Worm (Caenorhabditis elegans) whole organism, L4 larva: ENCODE results near the gene R12C12.10.

Experiments used
- D1046.2 ChIP-seq: fragments of 200-800 bp; sonication (Bioruptor generic); IDR thresholded peaks from 2 replicates; pipeline ENCODE4 v1.3.6; 2022; ENCODE audit warnings: missing genetic modification characterization, missing compliant biosample characterization
- F10B5.3 ChIP-seq: sonication (generic microtip); optimal IDR thresholded peaks from 2 replicates; lab custom pipeline; 2016; ENCODE audit warnings: mild to moderate bottlenecking, missing genetic modification characterization, missing compliant biosample characterization
- F26F4.8 ChIP-seq: fragments of 200-800 bp; sonication (Bioruptor generic); conservative IDR thresholded peaks from 2 replicates; pipeline ENCODE4 v1.3.6; 2022; ENCODE audit warnings: missing genetic modification characterization, missing compliant biosample characterization
- F44E2.7 ChIP-seq: fragments of 200-800 bp; sonication (Bioruptor generic); IDR thresholded peaks from 2 replicates; pipeline ENCODE4 v2.1.2; 2022; ENCODE audit warnings: missing genetic modification characterization, missing compliant biosample characterization
- R02D3.7 ChIP-seq: fragments of 150-350 bp; sonication (generic microtip); optimal IDR thresholded peaks from 3 replicates; lab custom pipeline; 2014; ENCODE audit warnings: missing biosample characterization, missing genetic modification characterization
- T20F7.1 ChIP-seq: fragments of 200-800 bp; sonication (Bioruptor generic); optimal IDR thresholded peaks from 2 replicates; lab custom pipeline; 2018; ENCODE audit warnings: mild to moderate bottlenecking, missing genetic modification characterization, missing compliant biosample characterization
- Y105C5A.15 ChIP-seq: fragments of 200-800 bp; sonication (Bioruptor generic); IDR thresholded peaks from 2 replicates; pipeline ENCODE4 v1.3.6; 2022; ENCODE audit warnings: missing genetic modification characterization, missing compliant biosample characterization
- Y5F2A.4 ChIP-seq: fragments of 200-800 bp; sonication (Bioruptor generic); optimal IDR thresholded peaks from 2 replicates; lab custom pipeline; 2018; ENCODE audit warnings: mild to moderate bottlenecking, missing genetic modification characterization, missing compliant biosample characterization
- Y75B8A.6 ChIP-seq: fragments of 200-800 bp; sonication (Bioruptor generic); IDR thresholded peaks from 2 replicates; pipeline ENCODE4 v1.3.6; 2022; ENCODE audit warnings: missing genetic modification reagents, missing genetic modification characterization, missing compliant biosample characterization
- ZK337.2 ChIP-seq: fragments of 200-800 bp; sonication (Bioruptor generic); IDR thresholded peaks from 2 replicates; pipeline ENCODE4 v1.3.6; 2022; ENCODE audit warnings: missing genetic modification reagents, missing genetic modification characterization, missing compliant biosample characterization
- ZK546.5 ChIP-seq, 2 experiments: sonication (generic microtip); optimal IDR thresholded peaks; 2 replicates each; lab custom pipeline; 2017; ENCODE audit warnings: missing biosample characterization in 2 of 2, missing genetic modification characterization in 2 of 2
- aha-1 ChIP-seq: fragments of 150-350 bp; peaks from one replicate; lab custom pipeline; 2014; ENCODE audit warnings: missing biosample characterization, missing genetic modification characterization
- ceh-28 ChIP-seq: fragments of 150-350 bp; optimal IDR thresholded peaks from 2 replicates; lab custom pipeline; 2014; ENCODE audit warnings: missing biosample characterization, missing genetic modification reagents, missing genetic modification characterization
- ceh-62 ChIP-seq: sonication (generic microtip); optimal IDR thresholded peaks from 2 replicates; lab custom pipeline; 2017; ENCODE audit warnings: missing biosample characterization, missing genetic modification characterization
- ces-1 ChIP-seq: fragments of 150-350 bp; sonication (generic microtip); optimal IDR thresholded peaks from 4 replicates; lab custom pipeline; 2014; ENCODE audit warnings: missing biosample characterization, missing genetic modification reagents, missing genetic modification characterization
- cey-2 ChIP-seq: sonication (generic microtip); optimal IDR thresholded peaks from 3 replicates; lab custom pipeline; 2017; ENCODE audit warnings: missing genetic modification characterization, mild to moderate bottlenecking, missing compliant biosample characterization, antibody characterized with exemption, borderline replicate concordance; ENCODE audit not compliant: insufficient read depth
- ctbp-1 ChIP-seq: fragments of 200-800 bp; sonication (Bioruptor generic); IDR thresholded peaks from 2 replicates; pipeline ENCODE4 v1.3.6; 2022; ENCODE audit warnings: missing genetic modification reagents, missing genetic modification characterization, missing compliant biosample characterization
- daf-8 ChIP-seq: fragments of 200-800 bp; sonication (Bioruptor generic); IDR thresholded peaks from 2 replicates; pipeline ENCODE4 v1.3.6; 2022; ENCODE audit warnings: missing genetic modification characterization, missing compliant biosample characterization
- dmd-6 ChIP-seq: fragments of 200-800 bp; sonication (Bioruptor generic); IDR thresholded peaks from 2 replicates; pipeline ENCODE4 v1.3.6; 2022; ENCODE audit warnings: missing genetic modification reagents, missing genetic modification characterization, missing compliant biosample characterization
- dpl-1 ChIP-seq: fragments of 150-350 bp; optimal IDR thresholded peaks from 2 replicates; lab custom pipeline; 2014; ENCODE audit warnings: missing biosample characterization, missing genetic modification reagents, missing genetic modification characterization
- duxl-1 ChIP-seq: sonication (generic microtip); optimal IDR thresholded peaks from 2 replicates; lab custom pipeline; 2016; ENCODE audit warnings: mild to moderate bottlenecking, missing genetic modification characterization, moderate library complexity, missing compliant biosample characterization; ENCODE audit not compliant: poor library complexity
- gei-8 ChIP-seq: fragments of 200-800 bp; sonication (Bioruptor generic); optimal IDR thresholded peaks from 2 replicates; lab custom pipeline; 2018; ENCODE audit warnings: mild to moderate bottlenecking, missing genetic modification characterization, missing compliant biosample characterization
- hif-1 ChIP-seq, 2 experiments: sonication (generic microtip); optimal IDR thresholded peaks; 2 replicates each; lab custom pipeline; 2016 to 2017; ENCODE audit warnings: missing compliant biosample characterization in 2 of 2, missing genetic modification characterization in 2 of 2, missing genetic modification reagents in 2 of 2, missing genotype in 2 of 2, mild to moderate bottlenecking in 1 of 2
- lim-7 ChIP-seq: fragments of 200-800 bp; sonication (Bioruptor generic); IDR thresholded peaks from 2 replicates; pipeline ENCODE4 v1.3.6; 2022; ENCODE audit warnings: missing genetic modification characterization, missing compliant biosample characterization
- lin-13 ChIP-seq: fragments of 150-350 bp; optimal IDR thresholded peaks from 2 replicates; lab custom pipeline; 2014; ENCODE audit warnings: missing biosample characterization, missing genetic modification reagents, missing genetic modification characterization
- lin-15B ChIP-seq: fragments of 150-350 bp; sonication (generic microtip); optimal IDR thresholded peaks from 3 replicates; lab custom pipeline; 2014; ENCODE audit warnings: missing biosample characterization, missing genetic modification characterization
- lin-38 ChIP-seq: fragments of 200-800 bp; sonication (Bioruptor generic); IDR thresholded peaks from 2 replicates; pipeline ENCODE4 v1.3.6; 2022; ENCODE audit warnings: missing genetic modification reagents, missing genetic modification characterization, missing compliant biosample characterization
- mdt-29 ChIP-seq: fragments of 200-800 bp; sonication (Bioruptor generic); IDR thresholded peaks from 2 replicates; pipeline ENCODE4 v1.3.6; 2022; ENCODE audit warnings: missing genetic modification reagents, missing genetic modification characterization, missing compliant biosample characterization
- mes-2 ChIP-seq: sonication (generic microtip); optimal IDR thresholded peaks from 2 replicates; lab custom pipeline; 2016; ENCODE audit warnings: missing genotype, mild to moderate bottlenecking, missing genetic modification characterization, missing compliant biosample characterization; ENCODE audit not compliant: poor library complexity, severe bottlenecking
- mxl-3 ChIP-seq: fragments of 200-800 bp; sonication (Bioruptor generic); optimal IDR thresholded peaks from 2 replicates; lab custom pipeline; 2018; ENCODE audit warnings: mild to moderate bottlenecking, missing genetic modification characterization, missing compliant biosample characterization
- nhr-10 ChIP-seq: fragments of 150-350 bp; optimal IDR thresholded peaks from 2 replicates; lab custom pipeline; 2014; ENCODE audit warnings: missing biosample characterization, missing genetic modification characterization
- nhr-102 ChIP-seq: sonication (generic microtip); optimal IDR thresholded peaks from 2 replicates; lab custom pipeline; 2016; ENCODE audit warnings: mild to moderate bottlenecking, missing genetic modification characterization, moderate library complexity, missing compliant biosample characterization
- nhr-41 ChIP-seq: fragments of 200-800 bp; sonication (Bioruptor generic); IDR thresholded peaks from 2 replicates; pipeline ENCODE4 v1.3.6; 2022; ENCODE audit warnings: missing genetic modification reagents, missing genetic modification characterization, missing compliant biosample characterization
- nhr-48 ChIP-seq: sonication (generic microtip); optimal IDR thresholded peaks from 2 replicates; lab custom pipeline; 2016; ENCODE audit warnings: mild to moderate bottlenecking, missing genetic modification characterization, missing compliant biosample characterization
- nhr-6 ChIP-seq: fragments of 150-350 bp; optimal IDR thresholded peaks from 2 replicates; lab custom pipeline; 2014; ENCODE audit warnings: missing biosample characterization, missing genetic modification characterization
- rbr-2 ChIP-seq: sonication (generic microtip); optimal IDR thresholded peaks from 2 replicates; lab custom pipeline; 2016; ENCODE audit warnings: missing genotype, missing genetic modification characterization, missing compliant biosample characterization
- sdz-12 ChIP-seq: fragments of 200-800 bp; sonication (Bioruptor generic); optimal IDR thresholded peaks from 2 replicates; lab custom pipeline; 2018; ENCODE audit warnings: mild to moderate bottlenecking, missing genetic modification characterization, missing compliant biosample characterization
- skn-1 ChIP-seq: fragments of 150-350 bp; optimal IDR thresholded peaks from 2 replicates; lab custom pipeline; 2014; ENCODE audit warnings: missing biosample characterization, missing genetic modification characterization
- snpc-4 ChIP-seq: fragments of 150-350 bp; optimal IDR thresholded peaks from 2 replicates; lab custom pipeline; 2014; ENCODE audit warnings: missing biosample characterization, missing genetic modification characterization
- spr-1 ChIP-seq: sonication (generic microtip); optimal IDR thresholded peaks from 2 replicates; lab custom pipeline; 2016; ENCODE audit warnings: mild to moderate bottlenecking, missing genetic modification characterization, missing compliant biosample characterization
- unc-62 ChIP-seq, 3 experiments: fragments of 150-350 bp in 1 of 3; sonication (generic microtip); optimal IDR thresholded peaks in 2 of 3; peaks in 1 of 3; 1 replicate in 1 of 3; 2 replicates in 2 of 3; lab custom pipeline; 2014 to 2017; ENCODE audit warnings: missing biosample characterization in 3 of 3, missing genetic modification characterization in 3 of 3, missing genetic modification reagents in 3 of 3, missing genotype in 1 of 3
- vab-7 ChIP-seq: fragments of 200-800 bp; sonication (Bioruptor generic); IDR thresholded peaks from 2 replicates; pipeline ENCODE4 v1.3.6; 2022; ENCODE audit warnings: missing genetic modification reagents, missing genetic modification characterization, missing compliant biosample characterization
- zag-1 ChIP-seq: fragments of 150-350 bp; optimal IDR thresholded peaks from 2 replicates; lab custom pipeline; 2014; ENCODE audit warnings: missing biosample characterization, missing genetic modification characterization
- zfp-3 ChIP-seq: fragments of 200-800 bp; sonication (Bioruptor generic); conservative IDR thresholded peaks from 2 replicates; pipeline ENCODE4 v1.3.6; 2022; ENCODE audit warnings: missing genetic modification reagents, missing genetic modification characterization, missing compliant biosample characterization
- zip-2 ChIP-seq: fragments of 150-350 bp; optimal IDR thresholded peaks from 2 replicates; lab custom pipeline; 2014; ENCODE audit warnings: missing biosample characterization, missing genetic modification characterization
- ztf-11 ChIP-seq: fragments of 150-350 bp; optimal IDR thresholded peaks from 2 replicates; lab custom pipeline; 2014; ENCODE audit warnings: missing biosample characterization, missing genetic modification characterization
- ztf-7 ChIP-seq: fragments of 150-350 bp; optimal IDR thresholded peaks from 2 replicates; lab custom pipeline; 2014; ENCODE audit warnings: missing biosample characterization, missing genetic modification characterization

The R12C12.10 gene

DNA sequence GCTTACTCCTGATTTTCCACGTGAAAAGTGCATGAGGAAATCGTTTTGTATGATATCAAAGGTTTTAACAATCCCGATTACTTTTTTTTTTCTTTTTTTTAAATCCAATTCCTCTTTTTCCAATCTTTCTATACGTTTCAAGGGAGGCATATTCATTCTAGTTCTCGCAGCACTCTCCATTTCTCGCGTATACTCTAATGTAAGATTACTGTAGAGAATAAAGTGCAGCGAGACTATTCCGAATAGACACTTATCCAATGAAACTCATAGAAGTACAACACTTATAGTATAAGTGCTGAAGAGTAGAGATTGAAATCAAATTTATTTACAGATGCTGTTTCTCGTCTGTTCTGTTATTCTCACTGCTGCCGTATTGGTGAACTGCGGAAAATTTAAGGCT is 34.5 kb upstream of the R12C12.10 start, which contains the start of gene H12I13.6:
H12I13.6 (plus strand) TSS at position 301 of the 400 bp plus-strand sequence.
- TF ChIP-seq unc-62 (GFP tag; optimal IDR thresholded peaks at IDR 0.05 in 1 of 2; lab: Kevin White, UChicago) (peak in 1 of 2 experiments; percentile 20), unc-62 (tag; optimal IDR thresholded peaks at IDR 0.05; lab: Kevin White, UChicago) (no peak), lim-7 (GFP tag; lab: Robert Waterston, UW) (no peak)

DNA sequence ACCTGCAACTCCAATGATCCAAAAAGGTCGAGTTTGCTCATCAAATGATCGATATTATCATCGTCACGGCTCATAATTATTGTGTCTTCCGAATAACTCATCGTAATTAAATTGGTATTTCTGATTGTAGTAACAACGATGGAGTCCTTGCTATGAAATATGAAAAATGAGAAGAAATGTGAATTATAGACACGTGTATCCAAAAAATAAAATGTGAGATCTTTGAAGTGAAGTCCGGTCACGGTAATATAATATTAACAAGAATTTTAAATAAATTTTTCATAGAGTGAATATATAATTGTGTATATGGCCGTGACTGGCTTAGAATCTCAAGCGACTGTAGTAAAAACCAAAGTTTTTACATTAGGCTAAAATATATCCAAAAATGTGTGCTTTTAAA is 24.0 kb upstream of the R12C12.10 start, which contains the start of gene H12I13.1:
H12I13.1 (minus strand) TSS at position 101 of the 400 bp plus-strand sequence.
- TF ChIP-seq D1046.2 (GFP tag; lab: Robert Waterston, UW), result no peak
- TF ChIP-seq lin-15B (tag; lab: Kevin White, UChicago), result no peak
- TF ChIP-seq mdt-29 (GFP tag; lab: Robert Waterston, UW), result no peak
- TF ChIP-seq R02D3.7, result no peak
- no peak for TF ChIP-seq vab-7 (GFP tag; lab: Robert Waterston, UW)
- TF ChIP-seq sdz-12 (GFP tag; lab: Kevin White, UChicago), result no peak
- no peak for TF ChIP-seq mes-2

DNA sequence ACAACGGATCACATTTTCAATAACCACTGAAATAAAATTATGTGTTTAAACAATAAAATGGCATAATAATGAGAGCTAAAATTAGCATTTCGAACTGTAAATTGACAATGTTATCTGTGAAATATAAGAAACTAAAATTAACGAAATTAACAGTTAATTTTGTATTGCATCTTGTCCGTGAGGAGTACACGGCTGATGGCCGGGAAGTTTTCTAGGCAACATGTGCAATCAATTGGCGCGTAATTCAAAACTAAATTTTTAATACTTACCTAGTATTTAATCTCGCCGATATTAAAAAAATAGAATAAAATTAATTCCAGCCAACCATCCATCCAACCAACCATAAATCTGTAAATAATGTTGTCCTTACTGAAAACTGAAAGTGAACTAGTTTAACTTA is 18.4 kb upstream of the R12C12.10 start:
- TF ChIP-seq aha-1 (tag; lab: Kevin White, UChicago), result peak; percentile 95
- no peak for TF ChIP-seq daf-8 (GFP tag; lab: Robert Waterston, UW)
- no peak for TF ChIP-seq gei-8 (GFP tag; lab: Kevin White, UChicago)
- TF ChIP-seq Y75B8A.6 (GFP tag; lab: Robert Waterston, UW), result no peak
- TF ChIP-seq ceh-62, result no peak
- no peak for TF ChIP-seq nhr-10 (tag; lab: Kevin White, UChicago)
- no peak for TF ChIP-seq F44E2.7 (GFP tag; lab: Robert Waterston, UW)
- peak; percentile 71 for TF ChIP-seq duxl-1 (tag; lab: Kevin White, UChicago)
- no peak for TF ChIP-seq cey-2
- TF ChIP-seq rbr-2 (tag; lab: Kevin White, UChicago), result peak; percentile 52
- TF ChIP-seq nhr-41, result no peak
- TF ChIP-seq T20F7.1 (GFP tag; lab: Kevin White, UChicago), result peak; percentile 51
- peak; percentile 98 for TF ChIP-seq dpl-1 (GFP tag; lab: Kevin White, UChicago)
- TF ChIP-seq nhr-48 (tag; lab: Kevin White, UChicago), result peak; percentile 48
- TF ChIP-seq zip-2 (tag; lab: Kevin White, UChicago), result no peak
- TF ChIP-seq Y105C5A.15, result no peak
- TF ChIP-seq lin-13 (GFP tag; lab: Kevin White, UChicago), result no peak
- no peak for TF ChIP-seq zag-1 (tag; lab: Kevin White, UChicago)
- no peak for TF ChIP-seq ces-1
- peak; percentile 45 for TF ChIP-seq mxl-3 (GFP tag; lab: Kevin White, UChicago)
- no peak for TF ChIP-seq ztf-11 (tag; lab: Kevin White, UChicago)
- 0 out of 2 replicates have a peak, but pooled peaks have one; percentile 51 for TF ChIP-seq ctbp-1
- no peak for TF ChIP-seq zfp-3 (GFP tag; lab: Robert Waterston, UW)
- TF ChIP-seq ztf-7, result no peak
- peak in 1 of 2 experiments; percentile 88 for TF ChIP-seq hif-1 (tag; optimal IDR thresholded peaks at IDR 0.05; lab: Kevin White, UChicago)
- peak; percentile 52 for TF ChIP-seq nhr-102 (tag; lab: Kevin White, UChicago)
- TF ChIP-seq dmd-6 (GFP tag; lab: Robert Waterston, UW), result peak; percentile 64
- peak in 1 of 2 experiments; percentile 86 for TF ChIP-seq unc-62 (GFP tag; optimal IDR thresholded peaks at IDR 0.05 in 1 of 2; lab: Kevin White, UChicago)
- no peak for TF ChIP-seq unc-62 (tag; optimal IDR thresholded peaks at IDR 0.05; lab: Kevin White, UChicago)
- TF ChIP-seq ceh-28 (tag; lab: Kevin White, UChicago), result no peak
- TF ChIP-seq F10B5.3 (tag; lab: Kevin White, UChicago), result peak; percentile 11
- no peak for TF ChIP-seq spr-1 (tag; lab: Kevin White, UChicago)
- TF ChIP-seq Y5F2A.4, result no peak
- no peak for TF ChIP-seq lin-38 (GFP tag; lab: Robert Waterston, UW)
- TF ChIP-seq ZK546.5 (tag; optimal IDR thresholded peaks at IDR 0.05; lab: Kevin White, UChicago), result no peak
- TF ChIP-seq skn-1 (tag; lab: Kevin White, UChicago), result no peak
- no peak for TF ChIP-seq snpc-4
- peak; percentile 92 for TF ChIP-seq ZK337.2 (GFP tag; lab: Robert Waterston, UW)
- TF ChIP-seq nhr-6 (tag; lab: Kevin White, UChicago), result peak; percentile 51
- TF ChIP-seq lim-7 (GFP tag; lab: Robert Waterston, UW), result no peak
- TF ChIP-seq F26F4.8, result no peak
